ENCODE assay signal across 1 fruit fly cellular context in genomic region chr2L:19358017-19358471, dm6.
TF ChIP-seq lines count a peak whose summit lies in the region.

No protein-coding gene starts in this region.

TF ChIP-seq in whole organism, embryonic, 481 proteins besides CTCF, POLR2A, EP300 and RAD21 (continued from another document):
- TF ChIP-seq ato (GFP tag; IDR thresholded peaks at IDR 0.05; lab: Robert Waterston, UW; ENCODE audit: partially characterized antibody) (no peak), CG15696 (tag; optimal IDR thresholded peaks at IDR 0.05; lab: Kevin White, UChicago) (peak; percentile 88), Mes4 (GFP tag; optimal IDR thresholded peaks at IDR 0.05; lab: Kevin White, UChicago) (peak; percentile 53), prd (optimal IDR thresholded peaks at IDR 0.05; lab: Kevin White, UChicago) (no peak), prd (GFP tag; IDR thresholded peaks at IDR 0.05; lab: Robert Waterston, UW) (peak; percentile 79; the same call in 2 of the 3 replicates), CG3065 (GFP tag; optimal IDR thresholded peaks at IDR 0.05; lab: Kevin White, UChicago) (no peak), CG6175 (GFP tag; IDR thresholded peaks at IDR 0.05; lab: Robert Waterston, UW) (no peak), Sry-β (GFP tag; optimal IDR thresholded peaks at IDR 0.05; lab: Kevin White, UChicago) (peak; percentile 19), CG17359 (tag; optimal IDR thresholded peaks at IDR 0.05; lab: Kevin White, UChicago) (peak; percentile 55), row (GFP tag; IDR thresholded peaks at IDR 0.05; lab: Robert Waterston, UW) (peak; percentile 57), CG32532 (GFP tag; IDR thresholded peaks at IDR 0.05; lab: Robert Waterston, UW) (no peak), gsb-n (tag; optimal IDR thresholded peaks at IDR 0.05; lab: Kevin White, UChicago) (peak; percentile 72), CG11093 (GFP tag; IDR thresholded peaks at IDR 0.05; lab: Robert Waterston, UW) (0 out of 3 replicates have a peak, but pooled peaks have one; percentile 44), CG1603 (tag; optimal IDR thresholded peaks at IDR 0.05; lab: Kevin White, UChicago) (peak; percentile 69), croc (GFP tag; conservative IDR thresholded peaks at IDR 0.05; lab: Robert Waterston, UW) (no peak; the same call in 2 of the 3 replicates), tll (GFP tag; optimal IDR thresholded peaks at IDR 0.05; lab: Kevin White, UChicago) (no peak), hth (optimal IDR thresholded peaks at IDR 0.05; lab: Kevin White, UChicago) (no peak), CG8478 (optimal IDR thresholded peaks at IDR 0.05; lab: Kevin White, UChicago) (no peak), Elba2 (GFP tag; optimal IDR thresholded peaks at IDR 0.05; lab: Kevin White, UChicago) (no peak), Lhr (GFP tag; optimal IDR thresholded peaks at IDR 0.05; lab: Kevin White, UChicago) (peak; percentile 55), CG12299 (tag; optimal IDR thresholded peaks at IDR 0.05; lab: Kevin White, UChicago) (no peak), CG10959 (GFP tag; IDR thresholded peaks at IDR 0.05; lab: Robert Waterston, UW) (0 out of 2 replicates have a peak, but pooled peaks have one; percentile 52), trh (GFP tag; optimal IDR thresholded peaks at IDR 0.05; lab: Kevin White, UChicago) (no peak), ind (GFP tag; optimal IDR thresholded peaks at IDR 0.05; lab: Kevin White, UChicago) (peak; percentile 26), CG14441 (GFP tag; IDR thresholded peaks at IDR 0.05; lab: Robert Waterston, UW) (0 out of 2 replicates have a peak, but pooled peaks have one; percentile 36), CG9817 (tag; optimal IDR thresholded peaks at IDR 0.05; lab: Kevin White, UChicago) (no peak)
